Worm (Caenorhabditis elegans): ENCODE data around the gene F22E5.9.

- TF ChIP-seq ceh-91 (GFP tag; IDR thresholded peaks at IDR 0.05) (no peak), F57C9.4 (tag; optimal IDR thresholded peaks at IDR 0.05) (no peak), ama-1 (optimal IDR thresholded peaks at IDR 0.05) (no peak), ama-1 (GFP tag; optimal IDR thresholded peaks at IDR 0.05) (no peak), ceh-100 (GFP tag; IDR thresholded peaks at IDR 0.05) (no peak), let-526 (GFP tag; IDR thresholded peaks at IDR 0.05) (no peak), K11D2.4 (GFP tag; IDR thresholded peaks at IDR 0.05) (no peak), snpc-4 (GFP tag; optimal IDR thresholded peaks at IDR 0.05) (no peak), snpc-4 (tag; optimal IDR thresholded peaks at IDR 0.05) (no peak), Y53G8AR.9 (GFP tag; conservative IDR thresholded peaks at IDR 0.05) (no peak), unc-62 (GFP tag; optimal IDR thresholded peaks at IDR 0.05) (no peak), hrde-1 (tag; optimal IDR thresholded peaks at IDR 0.05; ENCODE audit: borderline replicate concordance) (no peak), B0035.1 (tag; optimal IDR thresholded peaks at IDR 0.05) (no peak)
Measured at ce11 chrII:2681118-2681517, 42.9 kb downstream of the F22E5.9 start, which contains the start of gene F34D6.1.
